Worm (Caenorhabditis elegans): Measurements from ENCODE around the gene F26H11.8.

ce11 chrII:14377796-14378195, 10.5 kb upstream of the F26H11.8 start, which contains the start of gene acr-20:
- TF ChIP-seq tlp-1 (tag; optimal IDR thresholded peaks at IDR 0.05) (no peak), lir-3 (tag; optimal IDR thresholded peaks at IDR 0.05; ENCODE audit: poor library complexity) (no peak), nhr-85 (tag) (no peak), snpc-4 (tag; optimal IDR thresholded peaks at IDR 0.05) (no peak), nhr-11 (tag; optimal IDR thresholded peaks at IDR 0.05) (no peak), ztf-4 (tag; optimal IDR thresholded peaks at IDR 0.05) (no peak), elt-3 (tag; optimal IDR thresholded peaks at IDR 0.05) (no peak)

Measured in whole organism, L1 larva.